Fruit fly (Drosophila melanogaster) whole organism, pupa: ENCODE results near the gene Nup35.

Experiments
- CG10348 ChIP-seq: fragments of 200-800 bp; sonication (Bioruptor generic); IDR thresholded peaks from 2 replicates; pipeline ENCODE4 v1.3.6; 2022; ENCODE audit warnings: missing biosample characterization, missing genetic modification characterization
- CG12605 ChIP-seq: fragments of 200-800 bp; sonication (Bioruptor generic); IDR thresholded peaks from 2 replicates; pipeline ENCODE4 v1.3.6; 2022; ENCODE audit warnings: missing biosample characterization, missing genetic modification characterization
- CG13204 ChIP-seq: fragments of 200-800 bp; sonication (Bioruptor generic); optimal IDR thresholded peaks from 2 replicates; lab custom pipeline; 2018; ENCODE audit warnings: missing biosample characterization, mild to moderate bottlenecking, missing genetic modification characterization, moderate library complexity
- CG14655 ChIP-seq: fragments of 200-800 bp; sonication (Bioruptor generic); optimal IDR thresholded peaks from 3 replicates; lab custom pipeline; 2017; ENCODE audit warnings: mild to moderate bottlenecking, missing biosample characterization, missing genetic modification reagents, missing genetic modification characterization
- CG15710 ChIP-seq: fragments of 200-800 bp; sonication (Bioruptor generic); optimal IDR thresholded peaks from 2 replicates; lab custom pipeline; 2018; ENCODE audit warnings: missing biosample characterization, mild to moderate bottlenecking, missing genetic modification characterization, moderate library complexity
- CG17806 ChIP-seq: fragments of 200-800 bp; sonication (Bioruptor generic); optimal IDR thresholded peaks from 2 replicates; lab custom pipeline; 2018; ENCODE audit warnings: missing biosample characterization, mild to moderate bottlenecking, missing genetic modification characterization, moderate library complexity
- CG32121 ChIP-seq: fragments of 200-800 bp; sonication (Bioruptor generic); IDR thresholded peaks from 2 replicates; pipeline ENCODE4 v1.3.6; 2022; ENCODE audit warnings: missing biosample characterization, missing genetic modification characterization
- CG34367 ChIP-seq: fragments of 200-800 bp; sonication (Bioruptor generic); optimal IDR thresholded peaks from 2 replicates; lab custom pipeline; 2018; ENCODE audit warnings: missing biosample characterization, mild to moderate bottlenecking, missing genetic modification characterization
- CG4496 ChIP-seq: fragments of 200-800 bp; sonication (Bioruptor generic); IDR thresholded peaks from 3 replicates; pipeline ENCODE4 v1.3.6; 2022; ENCODE audit warnings: missing biosample characterization, missing genetic modification characterization
- CG8159 ChIP-seq: fragments of 200-800 bp; sonication (Bioruptor generic); optimal IDR thresholded peaks from 3 replicates; lab custom pipeline; 2018; ENCODE audit warnings: missing biosample characterization, mild to moderate bottlenecking, missing genetic modification characterization, moderate library complexity
- CG8301 ChIP-seq: fragments of 200-800 bp; sonication (Bioruptor generic); optimal IDR thresholded peaks from 2 replicates; lab custom pipeline; 2018; ENCODE audit warnings: missing biosample characterization, mild to moderate bottlenecking, missing genetic modification characterization
- CG9948 ChIP-seq: fragments of 200-800 bp; sonication (Bioruptor generic); optimal IDR thresholded peaks from 2 replicates; lab custom pipeline; 2018; ENCODE audit warnings: missing biosample characterization, mild to moderate bottlenecking, missing genetic modification characterization, moderate library complexity
- D1 ChIP-seq: fragments of 200-800 bp; sonication (Bioruptor generic); optimal IDR thresholded peaks from 2 replicates; lab custom pipeline; 2018; ENCODE audit warnings: missing biosample characterization, mild to moderate bottlenecking, missing genetic modification characterization, moderate library complexity
- EcR ChIP-seq: fragments of 200-800 bp; sonication (Bioruptor generic); optimal IDR thresholded peaks from 3 replicates; lab custom pipeline; 2019; ENCODE audit warnings: missing biosample characterization, missing genetic modification characterization, mild to moderate bottlenecking, moderate library complexity, missing genetic modification reagents
- Ets98B ChIP-seq: fragments of 200-800 bp; sonication (Bioruptor generic); IDR thresholded peaks from 2 replicates; pipeline ENCODE4 v1.3.6; 2022; ENCODE audit warnings: missing biosample characterization, missing genetic modification characterization
- Pif1A ChIP-seq: fragments of 200-800 bp; sonication (Bioruptor generic); optimal IDR thresholded peaks from 3 replicates; lab custom pipeline; 2016; ENCODE audit warnings: missing biosample characterization, missing genetic modification characterization
- Pif1B ChIP-seq: fragments of 200-800 bp; sonication (Bioruptor generic); optimal IDR thresholded peaks from 3 replicates; lab custom pipeline; 2016; ENCODE audit warnings: missing biosample characterization, missing genetic modification characterization
- Snoo ChIP-seq: fragments of 200-800 bp; sonication (Bioruptor generic); optimal IDR thresholded peaks from 3 replicates; lab custom pipeline; 2017; ENCODE audit warnings: missing biosample characterization, mild to moderate bottlenecking, missing genetic modification characterization, inconsistent platforms
- fd96Ca ChIP-seq: fragments of 200-800 bp; sonication (Bioruptor generic); IDR thresholded peaks from 3 replicates; pipeline ENCODE4 v1.3.6; 2022; ENCODE audit warnings: missing biosample characterization, missing genetic modification characterization
- gl ChIP-seq: fragments of 200-800 bp; sonication (Bioruptor generic); optimal IDR thresholded peaks from 2 replicates; lab custom pipeline; 2018; ENCODE audit warnings: missing biosample characterization, mild to moderate bottlenecking, missing genetic modification characterization
- rn ChIP-seq: fragments of 200-800 bp; sonication (Bioruptor generic); IDR thresholded peaks from 2 replicates; pipeline ENCODE4 v1.3.6; 2022; ENCODE audit warnings: missing biosample characterization, missing genetic modification characterization

Gene Nup35

dm6 chrX:18662053-18662452 is 14.1 kb downstream of the Nup35 start, which contains the start of gene CG6696:
CG6696 (minus strand) TSS chrX:18662153.
- TF ChIP-seq CG32121 (GFP tag; lab: Robert Waterston, UW) (no peak), CG15710 (no peak), CG12605 (GFP tag; lab: Robert Waterston, UW) (no peak), D1 (tag; lab: Kevin White, UChicago) (no peak)

- peak; percentile 54 for TF ChIP-seq CG8301
- no peak for TF ChIP-seq Pif1B
These were observed 15.4 kb downstream of the Nup35 start for dm6 chrX:18663362-18663761.

dm6 chrX:18665715-18666267 is 17.8 kb downstream of the Nup35 start:
- no peak for TF ChIP-seq fd96Ca (GFP tag; lab: Robert Waterston, UW)
- peak; percentile 71 for TF ChIP-seq EcR (GFP tag; lab: Kevin White, UChicago)
- peak; percentile 12 for TF ChIP-seq CG13204
- TF ChIP-seq, all 21 proteins: peak for 2

- TF ChIP-seq CG17806 (tag; lab: Kevin White, UChicago) (no peak), EcR (GFP tag; lab: Kevin White, UChicago) (peak; percentile 84)
These were observed 20.3 kb downstream of the Nup35 start for dm6 chrX:18668293-18668692.

dm6 chrX:18669811-18670477 is 22.0 kb downstream of the Nup35 start:
- TF ChIP-seq CG15710, result no peak
- TF ChIP-seq, all 21 proteins: peak for 0

- TF ChIP-seq CG13204 (peak; percentile 56), CG12605 (GFP tag; lab: Robert Waterston, UW) (no peak), CG4496 (peak; percentile 8; the same call in 1 of the 3 replicates), CG15710 (no peak), CG8159 (tag; lab: Kevin White, UChicago) (no peak), CG14655 (no peak), gl (tag; lab: Kevin White, UChicago) (no peak), fd96Ca (GFP tag; lab: Robert Waterston, UW) (no peak), CG10348 (GFP tag; lab: Robert Waterston, UW) (no peak), EcR (GFP tag; lab: Kevin White, UChicago) (peak; percentile 92), Snoo (tag; lab: Kevin White, UChicago) (no peak), CG9948 (tag; lab: Kevin White, UChicago) (no peak), rn (GFP tag; lab: Robert Waterston, UW) (no peak), CG34367 (no peak), Ets98B (GFP tag; lab: Robert Waterston, UW) (no peak), Pif1B (no peak), Pif1A (GFP tag; lab: Kevin White, UChicago) (no peak)
These were observed 23.7 kb downstream of the Nup35 start for dm6 chrX:18671545-18672174.

- TF ChIP-seq CG13204 (no peak), CG17806 (tag; lab: Kevin White, UChicago) (no peak), CG4496 (no peak), CG8159 (tag; lab: Kevin White, UChicago) (no peak), Snoo (tag; lab: Kevin White, UChicago) (no peak), CG15710 (no peak), CG8301 (no peak), Ets98B (GFP tag; lab: Robert Waterston, UW) (no peak), gl (tag; lab: Kevin White, UChicago) (no peak), CG14655 (no peak), CG12605 (GFP tag; lab: Robert Waterston, UW) (no peak), CG32121 (GFP tag; lab: Robert Waterston, UW) (no peak), CG10348 (GFP tag; lab: Robert Waterston, UW) (no peak), CG9948 (tag; lab: Kevin White, UChicago) (no peak), fd96Ca (GFP tag; lab: Robert Waterston, UW) (no peak), Pif1B (no peak), Pif1A (GFP tag; lab: Kevin White, UChicago) (no peak)
These were observed 25.0 kb downstream of the Nup35 start for dm6 chrX:18672900-18673529.
